Worm (Caenorhabditis elegans): ENCODE data around the gene ZC239.22.

- TF ChIP-seq ZK546.5 (tag; optimal IDR thresholded peaks at IDR 0.05) = no peak
- TF ChIP-seq fkh-10 (GFP tag; optimal IDR thresholded peaks at IDR 0.05) = no peak
- TF ChIP-seq ama-1 (optimal IDR thresholded peaks at IDR 0.05) = no peak
Observed at ce11 chrII:3185848-3186247, 34.8 kb downstream of the ZC239.22 start.

All from whole organism, L3 larva.